Worm (Caenorhabditis elegans) whole organism, midembryonic: ENCODE measurements around the gene H12D21.10.

Source experiments
- T22C8.4 ChIP-seq: fragments of 200-800 bp; sonication (Bioruptor generic); IDR thresholded peaks from 2 replicates; pipeline ENCODE4 v1.3.6; 2022; ENCODE audit warnings: missing genetic modification characterization, missing compliant biosample characterization
- cog-1 ChIP-seq: sonication (generic microtip); optimal IDR thresholded peaks from 2 replicates; lab custom pipeline; 2016; ENCODE audit warnings: missing genetic modification characterization, missing compliant biosample characterization
- klf-2 ChIP-seq: fragments of 200-800 bp; sonication (Bioruptor generic); conservative IDR thresholded peaks from 2 replicates; pipeline ENCODE4 v1.3.6; 2022; ENCODE audit warnings: missing genetic modification reagents, missing genetic modification characterization, missing compliant biosample characterization
- med-1 ChIP-seq: sonication (generic microtip); optimal IDR thresholded peaks from 2 replicates; lab custom pipeline; 2017; ENCODE audit warnings: missing genetic modification characterization, mild to moderate bottlenecking, missing compliant biosample characterization, antibody characterized with exemption, missing genetic modification reagents; ENCODE audit not compliant: insufficient read depth
- ref-1 ChIP-seq: fragments of 200-800 bp; sonication (Bioruptor generic); conservative IDR thresholded peaks from 2 replicates; pipeline ENCODE4 v1.3.6; 2022; ENCODE audit warnings: missing genetic modification reagents, missing genetic modification characterization, missing compliant biosample characterization
- ztf-23 ChIP-seq: fragments of 200-800 bp; sonication (Bioruptor generic); IDR thresholded peaks from 2 replicates; pipeline ENCODE4 v1.3.6; 2022; ENCODE audit warnings: missing genetic modification reagents, missing genetic modification characterization, missing compliant biosample characterization

DNA sequence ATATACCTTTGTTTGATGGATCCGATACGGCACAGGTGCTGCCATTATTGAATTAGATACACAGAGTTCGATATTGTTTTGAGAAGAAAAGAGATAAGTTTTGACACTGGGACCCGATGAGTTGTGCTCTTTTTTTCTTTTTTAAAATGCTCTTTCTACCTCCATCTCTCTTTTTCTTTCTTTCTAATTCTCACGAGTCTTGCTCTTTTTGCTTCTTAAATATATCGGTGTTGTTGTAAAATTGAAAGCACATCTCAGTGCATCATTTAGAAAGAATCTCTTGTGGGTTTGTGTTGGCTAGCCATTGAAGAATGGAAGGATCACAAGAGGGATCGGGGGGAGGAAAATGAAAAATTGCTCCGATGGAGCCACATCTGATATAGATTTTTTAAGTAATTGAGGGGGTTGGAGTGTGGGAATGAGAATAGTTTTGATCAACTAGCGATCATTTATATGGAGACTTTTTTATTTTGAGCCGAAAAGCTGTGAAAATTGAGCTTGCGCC is 9.8 kb downstream of the H12D21.10 start, which contains the start of gene H12D21.9:
- no peak for TF ChIP-seq ref-1 (GFP tag; lab: Robert Waterston, UW)
- no peak for TF ChIP-seq T22C8.4 (GFP tag; lab: Robert Waterston, UW)
- no peak for TF ChIP-seq cog-1
- no peak for TF ChIP-seq med-1 (GFP tag; lab: Kevin White, UChicago)
- TF ChIP-seq ztf-23 (GFP tag; lab: Robert Waterston, UW): no peak
- TF ChIP-seq klf-2 (GFP tag; lab: Robert Waterston, UW): no peak
